Fruit fly (Drosophila melanogaster): ENCODE measurements around the gene CG43291.

CG43291 gene

DNA sequence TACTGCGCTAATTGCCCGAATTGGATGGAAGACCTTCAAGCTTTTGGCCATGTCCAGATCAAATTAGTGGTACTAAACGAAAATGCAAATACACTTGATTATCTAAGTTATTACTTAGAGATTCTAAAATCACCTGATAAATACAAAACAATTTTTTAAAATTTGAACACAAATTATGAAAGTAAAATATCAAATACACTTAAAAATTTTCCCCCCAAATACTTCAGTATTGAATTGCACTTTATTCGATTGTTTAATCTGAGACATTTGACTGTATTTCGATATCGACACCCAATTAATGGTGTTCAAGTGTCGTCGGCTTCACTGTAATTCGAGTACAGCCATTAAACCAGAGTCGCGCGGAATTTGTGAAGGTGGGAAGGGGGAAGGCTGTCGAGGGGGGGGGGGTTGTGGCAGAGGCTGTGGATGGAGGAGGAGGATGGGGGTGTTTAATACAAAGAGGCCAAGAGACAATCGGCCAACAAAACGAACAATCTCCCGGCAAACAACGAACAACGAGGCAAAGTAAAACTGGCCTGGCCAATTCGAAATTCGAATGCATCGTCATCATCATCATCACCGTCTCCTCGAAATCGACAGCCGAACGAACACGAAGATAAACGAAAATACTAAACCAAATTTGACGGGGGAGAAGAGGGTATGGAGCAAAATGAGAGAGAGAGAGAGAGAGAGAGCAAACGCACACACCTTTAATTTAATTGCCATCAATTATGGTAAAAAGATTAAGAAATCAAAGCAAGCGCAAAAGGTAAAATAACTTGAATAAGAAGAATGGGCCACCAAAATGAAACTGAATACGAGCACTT, 38.0 kb upstream of the CG43291 start (continued):
- no peak for TF ChIP-seq Ets21C (GFP tag; optimal IDR thresholded peaks at IDR 0.05)
- no peak for TF ChIP-seq Hr39 (GFP tag; optimal IDR thresholded peaks at IDR 0.05)
- no peak for TF ChIP-seq ss (GFP tag; optimal IDR thresholded peaks at IDR 0.05)
- TF ChIP-seq net (GFP tag; optimal IDR thresholded peaks at IDR 0.05): no peak
- TF ChIP-seq Blimp-1 (GFP tag; optimal IDR thresholded peaks at IDR 0.05): no peak
- TF ChIP-seq salr (GFP tag; optimal IDR thresholded peaks at IDR 0.05): no peak
- TF ChIP-seq CG6276 (GFP tag; optimal IDR thresholded peaks at IDR 0.05): no peak
- TF ChIP-seq esn (GFP tag; optimal IDR thresholded peaks at IDR 0.05): no peak
- TF ChIP-seq Eip75B (GFP tag; optimal IDR thresholded peaks at IDR 0.05): no peak
- no peak for TF ChIP-seq lz (GFP tag; optimal IDR thresholded peaks at IDR 0.05)
- no peak for TF ChIP-seq Smox (GFP tag; optimal IDR thresholded peaks at IDR 0.05)
- TF ChIP-seq Sox14 (GFP tag; optimal IDR thresholded peaks at IDR 0.05): no peak
- TF ChIP-seq Ets96B (tag; optimal IDR thresholded peaks at IDR 0.05): no peak
- TF ChIP-seq CG16779 (tag; optimal IDR thresholded peaks at IDR 0.05): no peak
- TF ChIP-seq CG6808 (GFP tag; optimal IDR thresholded peaks at IDR 0.05): no peak
- no peak for TF ChIP-seq CG8319 (GFP tag; optimal IDR thresholded peaks at IDR 0.05)
- no peak for TF ChIP-seq topi (GFP tag; optimal IDR thresholded peaks at IDR 0.05)

DNA sequence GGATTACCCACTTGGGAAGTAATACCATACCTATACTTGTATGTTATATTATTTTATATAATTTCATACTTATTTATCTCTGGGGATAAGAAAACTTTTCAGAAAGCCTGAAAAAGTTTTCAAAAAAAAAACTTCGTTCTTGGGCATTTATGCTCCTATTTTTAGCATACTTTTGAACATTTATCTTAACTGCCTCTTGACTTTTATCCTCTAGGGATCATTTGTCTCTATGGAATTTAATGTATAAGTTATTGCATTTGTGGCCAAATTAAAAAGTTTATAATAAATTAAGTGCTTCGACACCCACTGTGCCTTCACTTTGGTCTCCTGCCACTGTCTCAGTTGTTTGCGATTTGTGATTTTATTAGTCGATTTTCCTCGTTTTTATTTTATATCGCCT, 35.8 kb upstream of the CG43291 start:
- no peak for TF ChIP-seq CG11902 (GFP tag; optimal IDR thresholded peaks at IDR 0.05)
- no peak for TF ChIP-seq CG6163 (GFP tag; IDR thresholded peaks at IDR 0.05)
- TF ChIP-seq cyc (GFP tag; optimal IDR thresholded peaks at IDR 0.05): no peak
- TF ChIP-seq CG6854 (GFP tag; optimal IDR thresholded peaks at IDR 0.05): no peak
- TF ChIP-seq Ets96B (tag; optimal IDR thresholded peaks at IDR 0.05): peak; percentile 8
- TF ChIP-seq Hr39 (GFP tag; optimal IDR thresholded peaks at IDR 0.05): peak; percentile 16
- peak; percentile 30 for TF ChIP-seq esn (GFP tag; optimal IDR thresholded peaks at IDR 0.05)
- no peak for TF ChIP-seq Eip75B (GFP tag; optimal IDR thresholded peaks at IDR 0.05)
- no peak for TF ChIP-seq vri (GFP tag; optimal IDR thresholded peaks at IDR 0.05)
- TF ChIP-seq fd85E (GFP tag; optimal IDR thresholded peaks at IDR 0.05): no peak
- peak; percentile 81 for TF ChIP-seq Hr4 (GFP tag; optimal IDR thresholded peaks at IDR 0.05)
- TF ChIP-seq acj6 (GFP tag; optimal IDR thresholded peaks at IDR 0.05): peak; percentile 63
- TF ChIP-seq CG32006 (GFP tag; optimal IDR thresholded peaks at IDR 0.05): peak; percentile 92
- TF ChIP-seq CG3032 (tag; optimal IDR thresholded peaks at IDR 0.05): peak; percentile 20
- TF ChIP-seq lz (GFP tag; optimal IDR thresholded peaks at IDR 0.05): no peak
- peak; percentile 70 for TF ChIP-seq svp (GFP tag)
- no peak for TF ChIP-seq CG6808 (GFP tag; optimal IDR thresholded peaks at IDR 0.05)
- TF ChIP-seq Smox (GFP tag; optimal IDR thresholded peaks at IDR 0.05): peak; percentile 8
- peak; percentile 85 for TF ChIP-seq CG6276 (GFP tag; optimal IDR thresholded peaks at IDR 0.05)
- TF ChIP-seq eg (GFP tag; IDR thresholded peaks at IDR 0.05): peak; percentile 66; the same call in 2 of the 3 replicates
- no peak for TF ChIP-seq Blimp-1 (GFP tag; optimal IDR thresholded peaks at IDR 0.05)
- peak; percentile 64; the same call in 1 of the 2 replicates for TF ChIP-seq CG15336 (GFP tag; IDR thresholded peaks at IDR 0.05)
- TF ChIP-seq net (GFP tag; optimal IDR thresholded peaks at IDR 0.05): peak; percentile 27
- TF ChIP-seq Ets21C (GFP tag; optimal IDR thresholded peaks at IDR 0.05): no peak
- TF ChIP-seq CG8119 (GFP tag; IDR thresholded peaks at IDR 0.05): peak; percentile 80
- no peak for TF ChIP-seq Hr38 (GFP tag; optimal IDR thresholded peaks at IDR 0.05)
- no peak for TF ChIP-seq Sox15 (GFP tag; optimal IDR thresholded peaks at IDR 0.05)
- TF ChIP-seq CG11762 (GFP tag; optimal IDR thresholded peaks at IDR 0.05; ENCODE audit: insufficient read depth): peak; percentile 22
- no peak for TF ChIP-seq fd59A (GFP tag; optimal IDR thresholded peaks at IDR 0.05)
- TF ChIP-seq Lpt (GFP tag; optimal IDR thresholded peaks at IDR 0.05): peak; percentile 62
- TF ChIP-seq achi (GFP tag; optimal IDR thresholded peaks at IDR 0.05): peak; percentile 54
- TF ChIP-seq CG4318 (GFP tag; optimal IDR thresholded peaks at IDR 0.05): peak; percentile 89
- peak; percentile 53 for TF ChIP-seq CG10631 (GFP tag; optimal IDR thresholded peaks at IDR 0.05)
- TF ChIP-seq CG3919 (GFP tag; optimal IDR thresholded peaks at IDR 0.05): peak; percentile 49
- TF ChIP-seq salr (GFP tag; optimal IDR thresholded peaks at IDR 0.05): peak in 1 of 2 experiments; percentile 74
- no peak for TF ChIP-seq CG1621 (tag; optimal IDR thresholded peaks at IDR 0.05)
- TF ChIP-seq Sox102F (GFP tag; optimal IDR thresholded peaks at IDR 0.05): peak; percentile 29
- TF ChIP-seq Eip93F (GFP tag; optimal IDR thresholded peaks at IDR 0.05): no peak
- peak; percentile 41 for TF ChIP-seq Sox14 (GFP tag; optimal IDR thresholded peaks at IDR 0.05)
- no peak for TF ChIP-seq CG7368 (GFP tag; optimal IDR thresholded peaks at IDR 0.05)
- no peak for TF ChIP-seq CG11294 (GFP tag; IDR thresholded peaks at IDR 0.05)
- TF ChIP-seq topi (GFP tag; optimal IDR thresholded peaks at IDR 0.05): peak; percentile 15
- no peak for TF ChIP-seq spab (GFP tag; optimal IDR thresholded peaks at IDR 0.05)
